Fruit fly (Drosophila melanogaster) whole organism, embryonic: Measurements from ENCODE around the gene Cdc16.

ENCODE experiments used
- CG10267 ChIP-seq: fragments of 200-800 bp; sonication (Bioruptor generic); optimal IDR thresholded peaks from 2 replicates; lab custom pipeline; 2018; ENCODE audit warnings: missing biosample characterization, mild to moderate bottlenecking, missing genetic modification characterization, moderate library complexity
- CG10543 ChIP-seq: fragments of 200-800 bp; sonication (Bioruptor generic); optimal IDR thresholded peaks from 3 replicates; lab custom pipeline; 2017; ENCODE audit warnings: missing biosample characterization, mild to moderate bottlenecking, missing genetic modification characterization, moderate library complexity
- CG10654 ChIP-seq: fragments of 200-800 bp; sonication (Bioruptor generic); optimal IDR thresholded peaks from 2 replicates; lab custom pipeline; 2016; ENCODE audit warnings: missing biosample characterization, missing genetic modification characterization
- CG10979 ChIP-seq: fragments of 200-800 bp; sonication (Bioruptor generic); optimal IDR thresholded peaks from 2 replicates; lab custom pipeline; 2018; ENCODE audit warnings: missing biosample characterization, mild to moderate bottlenecking, missing genetic modification characterization, moderate library complexity
- CG11456 ChIP-seq: fragments of 200-800 bp; sonication (Bioruptor generic); IDR thresholded peaks from 3 replicates; pipeline ENCODE4 v1.3.6; 2022; ENCODE audit warnings: missing biosample characterization, missing genetic modification characterization
- CG1233 ChIP-seq: fragments of 200-800 bp; sonication (Bioruptor generic); optimal IDR thresholded peaks from 4 replicates; lab custom pipeline; 2018; ENCODE audit warnings: missing biosample characterization, mild to moderate bottlenecking, missing genetic modification characterization
- CG13775 ChIP-seq: fragments of 200-800 bp; sonication (Bioruptor generic); optimal IDR thresholded peaks from 3 replicates; lab custom pipeline; 2017; ENCODE audit warnings: missing biosample characterization, mild to moderate bottlenecking, missing genetic modification characterization
- CG14860 ChIP-seq: fragments of 200-800 bp; sonication (Bioruptor generic); IDR thresholded peaks from 3 replicates; pipeline ENCODE4 v1.3.6; 2022; ENCODE audit warnings: missing biosample characterization, missing genetic modification characterization; ENCODE audit not compliant: partially characterized antibody
- CG15479 ChIP-seq: fragments of 200-800 bp; sonication (Bioruptor generic); optimal IDR thresholded peaks from 3 replicates; lab custom pipeline; 2019; ENCODE audit warnings: missing biosample characterization, mild to moderate bottlenecking, missing genetic modification characterization, moderate library complexity
- CG15601 ChIP-seq: fragments of 200-800 bp; sonication (Bioruptor generic); optimal IDR thresholded peaks from 3 replicates; lab custom pipeline; 2019; ENCODE audit warnings: missing biosample characterization, mild to moderate bottlenecking, missing genetic modification characterization, moderate library complexity
- CG16779 ChIP-seq: fragments of 200-800 bp; sonication (Bioruptor generic); IDR thresholded peaks from 2 replicates; pipeline ENCODE4 v1.3.6; 2022; ENCODE audit warnings: missing biosample characterization, missing genetic modification characterization
- CG17361 ChIP-seq: fragments of 200-800 bp; sonication (Bioruptor generic); IDR thresholded peaks from 3 replicates; pipeline ENCODE4 v1.3.6; 2022; ENCODE audit warnings: missing biosample characterization, missing genetic modification characterization
- CG1832 ChIP-seq: fragments of 200-800 bp; sonication (Bioruptor generic); optimal IDR thresholded peaks from 2 replicates; lab custom pipeline; 2017; ENCODE audit warnings: missing biosample characterization, mild to moderate bottlenecking, missing genetic modification characterization, inconsistent platforms
- CG18764 ChIP-seq: fragments of 200-800 bp; sonication (Bioruptor generic); optimal IDR thresholded peaks from 3 replicates; lab custom pipeline; 2016; ENCODE audit warnings: missing biosample characterization, missing genetic modification characterization
- CG33557 ChIP-seq: fragments of 200-800 bp; sonication (Bioruptor generic); optimal IDR thresholded peaks from 2 replicates; lab custom pipeline; 2019; ENCODE audit warnings: missing biosample characterization, mild to moderate bottlenecking, missing genetic modification characterization, moderate library complexity
- CG34376 ChIP-seq: fragments of 200-800 bp; sonication (Bioruptor generic); optimal IDR thresholded peaks from 2 replicates; lab custom pipeline; 2018; ENCODE audit warnings: missing biosample characterization, mild to moderate bottlenecking, missing genetic modification characterization
- CG3838 ChIP-seq: fragments of 200-800 bp; sonication (Bioruptor generic); optimal IDR thresholded peaks from 3 replicates; lab custom pipeline; 2016; ENCODE audit warnings: missing biosample characterization, missing genetic modification characterization
- CG8359 ChIP-seq: fragments of 200-800 bp; sonication (Bioruptor generic); optimal IDR thresholded peaks from 2 replicates; lab custom pipeline; 2017; ENCODE audit warnings: missing biosample characterization, mild to moderate bottlenecking, missing genetic modification characterization, borderline replicate concordance
- CG9932 ChIP-seq: fragments of 200-800 bp; sonication (Bioruptor generic); IDR thresholded peaks from 2 replicates; pipeline ENCODE4 v1.3.6; 2022; ENCODE audit warnings: missing biosample characterization, missing genetic modification characterization
- D19B ChIP-seq: fragments of 200-800 bp; sonication (Bioruptor generic); optimal IDR thresholded peaks from 2 replicates; lab custom pipeline; 2017; ENCODE audit warnings: missing biosample characterization, mild to moderate bottlenecking, missing genetic modification characterization
- Dip2 ChIP-seq: fragments of 200-800 bp; sonication (Bioruptor generic); IDR thresholded peaks from 2 replicates; pipeline ENCODE4 v1.3.6; 2022; ENCODE audit warnings: missing biosample characterization, missing genetic modification characterization
- Fer2 ChIP-seq: fragments of 200-800 bp; sonication (Bioruptor generic); optimal IDR thresholded peaks from 2 replicates; lab custom pipeline; 2018; ENCODE audit warnings: missing biosample characterization, mild to moderate bottlenecking, missing genetic modification characterization, moderate library complexity
- Fer3 ChIP-seq: fragments of 200-800 bp; sonication (Bioruptor generic); optimal IDR thresholded peaks from 2 replicates; lab custom pipeline; 2018; ENCODE audit warnings: missing biosample characterization, mild to moderate bottlenecking, missing genetic modification characterization, moderate library complexity
- PHDP ChIP-seq: fragments of 200-800 bp; sonication (Bioruptor generic); optimal IDR thresholded peaks from 3 replicates; lab custom pipeline; 2018; ENCODE audit warnings: missing biosample characterization, mild to moderate bottlenecking, missing genetic modification characterization, moderate library complexity
- Poxn ChIP-seq: fragments of 200-800 bp; sonication (Bioruptor generic); IDR thresholded peaks from 2 replicates; pipeline ENCODE4 v1.3.6; 2022; ENCODE audit warnings: missing biosample characterization, missing genetic modification characterization
- Ravus ChIP-seq: fragments of 200-800 bp; sonication (Bioruptor generic); IDR thresholded peaks from 2 replicates; pipeline ENCODE4 v1.3.6; 2022; ENCODE audit warnings: missing biosample characterization, missing genetic modification characterization
- Sry-β ChIP-seq: fragments of 200-800 bp; sonication (Bioruptor generic); optimal IDR thresholded peaks from 2 replicates; lab custom pipeline; 2018; ENCODE audit warnings: missing biosample characterization, mild to moderate bottlenecking, missing genetic modification characterization, moderate library complexity
- Ssrp ChIP-seq: fragments of 200-800 bp; sonication (Bioruptor generic); optimal IDR thresholded peaks from 2 replicates; lab custom pipeline; 2018; ENCODE audit warnings: missing biosample characterization, mild to moderate bottlenecking, missing genetic modification characterization, moderate library complexity
- abd-A ChIP-seq: fragments of 200-800 bp; sonication (Bioruptor generic); optimal IDR thresholded peaks from 3 replicates; lab custom pipeline; 2019; ENCODE audit warnings: missing biosample characterization, mild to moderate bottlenecking, missing genetic modification characterization, moderate library complexity
- ase ChIP-seq: fragments of 200-800 bp; sonication (Bioruptor generic); IDR thresholded peaks from 3 replicates; pipeline ENCODE4 v1.3.6; 2022; ENCODE audit warnings: missing biosample characterization, missing genetic modification characterization
- az2 ChIP-seq: fragments of 200-800 bp; sonication (Bioruptor generic); optimal IDR thresholded peaks from 3 replicates; lab custom pipeline; 2016; ENCODE audit warnings: missing biosample characterization, missing genetic modification characterization
- bab2 ChIP-seq: fragments of 200-800 bp; sonication (Bioruptor generic); optimal IDR thresholded peaks from 2 replicates; lab custom pipeline; 2016; ENCODE audit warnings: missing biosample characterization, missing genetic modification characterization
- bowl ChIP-seq: fragments of 200-800 bp; sonication (Bioruptor generic); IDR thresholded peaks from 2 replicates; pipeline ENCODE4 v1.3.6; 2022; ENCODE audit warnings: missing biosample characterization, missing genetic modification characterization
- caup ChIP-seq: fragments of 200-800 bp; sonication (Bioruptor generic); optimal IDR thresholded peaks from 3 replicates; lab custom pipeline; 2017; ENCODE audit warnings: missing biosample characterization, mild to moderate bottlenecking, missing genetic modification characterization, moderate library complexity; ENCODE audit not compliant: severe bottlenecking
- dimm ChIP-seq: fragments of 200-800 bp; sonication (Bioruptor generic); IDR thresholded peaks from 2 replicates; pipeline ENCODE4 v1.3.6; 2022; ENCODE audit warnings: missing biosample characterization, missing genetic modification characterization
- dm ChIP-seq: fragments of 200-800 bp; sonication (Bioruptor generic); optimal IDR thresholded peaks from 3 replicates; lab custom pipeline; 2016; ENCODE audit warnings: missing biosample characterization, missing genetic modification characterization
- eve ChIP-seq, 2 experiments: fragments of >200 bp; optimal IDR thresholded peaks; 2 replicates each; lab custom pipeline; 2017; ENCODE audit warnings: missing biosample characterization in 2 of 2, missing genetic modification characterization in 2 of 2
- ewg ChIP-seq: fragments of 200-800 bp; sonication (Bioruptor generic); optimal IDR thresholded peaks from 3 replicates; lab custom pipeline; 2017; ENCODE audit warnings: mild to moderate bottlenecking, missing biosample characterization, missing genetic modification reagents, missing genetic modification characterization
- eyg ChIP-seq: fragments of 200-800 bp; sonication (Bioruptor generic); optimal IDR thresholded peaks from 3 replicates; lab custom pipeline; 2016; ENCODE audit warnings: missing biosample characterization, missing genetic modification characterization
- fd96Cb ChIP-seq: fragments of 200-800 bp; sonication (Bioruptor generic); optimal IDR thresholded peaks from 2 replicates; lab custom pipeline; 2018; ENCODE audit warnings: missing biosample characterization, mild to moderate bottlenecking, missing genetic modification characterization, moderate library complexity
- fu2 ChIP-seq: fragments of 200-800 bp; sonication (Bioruptor generic); optimal IDR thresholded peaks from 2 replicates; lab custom pipeline; 2016; ENCODE audit warnings: missing biosample characterization, missing genetic modification characterization
- ind ChIP-seq: fragments of 200-800 bp; sonication (Bioruptor generic); optimal IDR thresholded peaks from 3 replicates; lab custom pipeline; 2016; ENCODE audit warnings: missing biosample characterization, missing genetic modification characterization
- kah ChIP-seq: fragments of 200-800 bp; sonication (Bioruptor generic); optimal IDR thresholded peaks from 2 replicates; lab custom pipeline; 2018; ENCODE audit warnings: missing biosample characterization, mild to moderate bottlenecking, missing genetic modification characterization
- mld ChIP-seq: fragments of 200-800 bp; sonication (Bioruptor generic); IDR thresholded peaks from 3 replicates; pipeline ENCODE4 v1.3.6; 2022; ENCODE audit warnings: missing biosample characterization, missing genetic modification characterization; ENCODE audit not compliant: partially characterized antibody
- sd ChIP-seq: fragments of 200-800 bp; sonication (Bioruptor generic); optimal IDR thresholded peaks from 3 replicates; lab custom pipeline; 2018; ENCODE audit warnings: missing biosample characterization, mild to moderate bottlenecking, missing genetic modification characterization, moderate library complexity
- slp2 ChIP-seq: fragments of 200-800 bp; sonication (Bioruptor generic); optimal IDR thresholded peaks from 2 replicates; lab custom pipeline; 2016; ENCODE audit warnings: missing biosample characterization, missing genetic modification characterization
- tio ChIP-seq: fragments of 200-800 bp; sonication (Bioruptor generic); optimal IDR thresholded peaks from 2 replicates; lab custom pipeline; 2017; ENCODE audit warnings: missing biosample characterization, missing genetic modification characterization, inconsistent platforms
- unpg ChIP-seq: fragments of 200-800 bp; sonication (Bioruptor generic); optimal IDR thresholded peaks from 3 replicates; lab custom pipeline; 2018; ENCODE audit warnings: missing biosample characterization, mild to moderate bottlenecking, missing genetic modification characterization, moderate library complexity
- z ChIP-seq: fragments of 200-800 bp; sonication (Bioruptor generic); IDR thresholded peaks from 3 replicates; pipeline ENCODE4 v1.3.6; 2022; ENCODE audit warnings: missing biosample characterization, missing genetic modification characterization

Gene Cdc16

dm6 chr3R:23300091-23300918, 19.3 kb downstream of the Cdc16 start (continued):
- TF ChIP-seq Fer3 (no peak), caup (GFP tag; lab: Kevin White, UChicago) (no peak), fu2 (GFP tag; lab: Kevin White, UChicago) (no peak), ase (GFP tag; lab: Robert Waterston, UW) (no peak), CG10543 (no peak), CG33557 (peak; percentile 60), CG15601 (tag; lab: Kevin White, UChicago) (peak; percentile 42), Sry-β (GFP tag; lab: Kevin White, UChicago) (no peak), sd (tag; lab: Kevin White, UChicago) (no peak), CG16779 (GFP tag; lab: Robert Waterston, UW) (no peak), CG13775 (GFP tag; lab: Kevin White, UChicago) (peak; percentile 59), CG8359 (GFP tag; lab: Kevin White, UChicago) (no peak), Dip2 (no peak), fd96Cb (tag; lab: Kevin White, UChicago) (no peak), CG10979 (tag; lab: Kevin White, UChicago) (peak; percentile 74), ind (no peak), CG10267 (tag; lab: Kevin White, UChicago) (no peak), abd-A (tag; lab: Kevin White, UChicago) (no peak), CG14860 (GFP tag; lab: Robert Waterston, UW) (no peak), eyg (GFP tag; lab: Kevin White, UChicago) (no peak), Fer2 (no peak), az2 (GFP tag; lab: Kevin White, UChicago) (peak; percentile 52), bowl (no peak), bab2 (GFP tag; lab: Kevin White, UChicago) (no peak), z (GFP tag; lab: Robert Waterston, UW) (no peak), eve (GFP tag; optimal IDR thresholded peaks at IDR 0.05; lab: Kevin White, UChicago) (no peak), CG34376 (GFP tag; lab: Kevin White, UChicago) (no peak), CG1832 (GFP tag; lab: Kevin White, UChicago) (no peak), D19B (no peak), kah (GFP tag; lab: Kevin White, UChicago) (no peak), CG3838 (GFP tag; lab: Kevin White, UChicago) (no peak), tio (GFP tag; lab: Kevin White, UChicago) (no peak), slp2 (GFP tag; lab: Kevin White, UChicago) (no peak), CG10654 (GFP tag; lab: Kevin White, UChicago) (no peak), ewg (peak; percentile 12), dimm (GFP tag; lab: Robert Waterston, UW) (no peak), CG18764 (GFP tag; lab: Kevin White, UChicago) (no peak), unpg (peak; percentile 52), dm (peak; percentile 24), CG17361 (GFP tag; lab: Robert Waterston, UW) (peak; percentile 36; the same call in 1 of the 3 replicates), CG1233 (GFP tag; lab: Kevin White, UChicago) (no peak), Ssrp (peak; percentile 48), CG11456 (GFP tag; lab: Robert Waterston, UW) (no peak), CG15479 (GFP tag; lab: Kevin White, UChicago) (peak; percentile 92), mld (GFP tag; lab: Robert Waterston, UW) (no peak), Poxn (no peak), Ravus (GFP tag; lab: Robert Waterston, UW) (no peak), CG9932 (GFP tag; lab: Robert Waterston, UW) (no peak), PHDP (peak; percentile 3)
